Worm (Caenorhabditis elegans): ENCODE data around the gene F43C11.1.

The F43C11.1 gene

ce11 chrII:2363673-2364072 lies 6.8 kb downstream of the F43C11.1 start, which contains the start of gene F43C11.11:
Gene F43C11.11 (minus strand): TSS chrII:2363773.
- TF ChIP-seq lin-35 (GFP tag; optimal IDR thresholded peaks at IDR 0.05): no peak
- no peak for TF ChIP-seq mef-2 (tag; optimal IDR thresholded peaks at IDR 0.05)
- no peak for TF ChIP-seq ceh-82 (tag; optimal IDR thresholded peaks at IDR 0.05)
- TF ChIP-seq lin-14 (GFP tag; optimal IDR thresholded peaks at IDR 0.05): no peak
- TF ChIP-seq zag-1 (tag; optimal IDR thresholded peaks at IDR 0.05): no peak
- no peak for TF ChIP-seq fkh-8 (tag; optimal IDR thresholded peaks at IDR 0.05)
- no peak for TF ChIP-seq nhr-19 (GFP tag; conservative IDR thresholded peaks at IDR 0.05)
- TF ChIP-seq irx-1 (tag; optimal IDR thresholded peaks at IDR 0.05): no peak

ce11 chrII:2366623-2367365 lies 9.9 kb downstream of the F43C11.1 start, which contains the start of the genes F43C11.12 and F16G10.5:
Gene F43C11.12 (minus strand): TSS chrII:2366723.
Gene F16G10.5 (plus strand): TSS chrII:2367315.
- TF ChIP-seq xbp-1 (tag; optimal IDR thresholded peaks at IDR 0.05) (no peak), ets-5 (GFP tag; IDR thresholded peaks at IDR 0.05) (no peak)

- no peak for TF ChIP-seq pqm-1 (tag; optimal IDR thresholded peaks at IDR 0.05)
- no peak for TF ChIP-seq nhr-47 (tag; optimal IDR thresholded peaks at IDR 0.05)
- TF ChIP-seq C04F5.9 (tag; optimal IDR thresholded peaks at IDR 0.05): no peak
- no peak for TF ChIP-seq ceh-82 (tag; optimal IDR thresholded peaks at IDR 0.05)
- no peak for TF ChIP-seq xbp-1 (tag; optimal IDR thresholded peaks at IDR 0.05)
- no peak for TF ChIP-seq nhr-28 (tag; optimal IDR thresholded peaks at IDR 0.05)
- no peak for TF ChIP-seq isw-1 (GFP tag; IDR thresholded peaks at IDR 0.05)
- no peak for TF ChIP-seq irx-1 (tag; optimal IDR thresholded peaks at IDR 0.05)
Measured at ce11 chrII:2368956-2369355, 12.1 kb downstream of the F43C11.1 start, which contains the start of gene hpo-25. Gene hpo-25 (plus strand): TSS chrII:2369256.

ce11 chrII:2372090-2372489 lies 15.2 kb downstream of the F43C11.1 start, which contains the start of gene F16G10.3:
Gene F16G10.3 (plus strand): TSS chrII:2372390.
- TF ChIP-seq unc-30 (tag; optimal IDR thresholded peaks at IDR 0.05): no peak
- TF ChIP-seq fkh-4 (tag; optimal IDR thresholded peaks at IDR 0.05; ENCODE audit: borderline replicate concordance): no peak
- no peak for TF ChIP-seq efl-1 (optimal IDR thresholded peaks at IDR 0.05)
- TF ChIP-seq efl-1 (GFP tag; optimal IDR thresholded peaks at IDR 0.05 in 1 of 2): peak in 1 of 2 experiments; percentile 27

- TF ChIP-seq Y116A8C.19 (tag; optimal IDR thresholded peaks at IDR 0.05; ENCODE audit: borderline replicate concordance) (no peak), egl-27 (tag; optimal IDR thresholded peaks at IDR 0.05) (no peak), pag-3 (tag; optimal IDR thresholded peaks at IDR 0.05; ENCODE audit: borderline replicate concordance, insufficient read depth) (no peak), lsy-2 (tag; optimal IDR thresholded peaks at IDR 0.05) (no peak), efl-1 (optimal IDR thresholded peaks at IDR 0.05) (no peak), efl-1 (GFP tag; optimal IDR thresholded peaks at IDR 0.05 in 1 of 2) (no peak), fkh-10 (GFP tag; optimal IDR thresholded peaks at IDR 0.05) (no peak), fkh-4 (tag; optimal IDR thresholded peaks at IDR 0.05; ENCODE audit: borderline replicate concordance) (no peak)
Measured at ce11 chrII:2374973-2375372, 18.1 kb downstream of the F43C11.1 start, which contains the start of gene F16G10.2. Gene F16G10.2 (plus strand): TSS chrII:2375273.

ce11 chrII:2377751-2378150 lies 20.9 kb downstream of the F43C11.1 start, which contains the start of gene F16G10.6:
Gene F16G10.6 (minus strand): TSS chrII:2377851.
- TF ChIP-seq mef-2 (tag; optimal IDR thresholded peaks at IDR 0.05) (no peak), skn-1 (tag; optimal IDR thresholded peaks at IDR 0.05) (no peak), fkh-10 (GFP tag; optimal IDR thresholded peaks at IDR 0.05) (no peak), elt-2 (tag; optimal IDR thresholded peaks at IDR 0.05) (no peak), nhr-84 (tag; optimal IDR thresholded peaks at IDR 0.05) (no peak), C04F5.9 (tag; optimal IDR thresholded peaks at IDR 0.05) (no peak), sox-4 (tag; optimal IDR thresholded peaks at IDR 0.05) (no peak), alr-1 (tag; optimal IDR thresholded peaks at IDR 0.05; ENCODE audit: borderline replicate concordance) (no peak), lin-13 (GFP tag; optimal IDR thresholded peaks at IDR 0.05) (no peak), egl-13 (tag; optimal IDR thresholded peaks at IDR 0.05) (no peak), mep-1 (tag; optimal IDR thresholded peaks at IDR 0.05) (no peak), unc-30 (tag; optimal IDR thresholded peaks at IDR 0.05) (no peak), hlh-4 (tag; optimal IDR thresholded peaks at IDR 0.05) (no peak)
